Worm (Caenorhabditis elegans): Measurements from ENCODE around the gene hot-8.

The hot-8 gene

ce11 chrX:1179984-1180383 is at the start of gene hot-8:
hot-8 (plus strand) TSS chrX:1180284.
- TF ChIP-seq him-1 (tag; optimal IDR thresholded peaks at IDR 0.05) (no peak), dao-5 (tag; optimal IDR thresholded peaks at IDR 0.05) (no peak), W03F9.2 (tag; optimal IDR thresholded peaks at IDR 0.05) (no peak)

ce11 chrX:1141617-1142016 is 38.5 kb upstream of the hot-8 start:
- TF ChIP-seq dao-5 (tag; optimal IDR thresholded peaks at IDR 0.05) (no peak), him-1 (tag; optimal IDR thresholded peaks at IDR 0.05) (no peak), W03F9.2 (tag; optimal IDR thresholded peaks at IDR 0.05) (no peak)

DNA sequence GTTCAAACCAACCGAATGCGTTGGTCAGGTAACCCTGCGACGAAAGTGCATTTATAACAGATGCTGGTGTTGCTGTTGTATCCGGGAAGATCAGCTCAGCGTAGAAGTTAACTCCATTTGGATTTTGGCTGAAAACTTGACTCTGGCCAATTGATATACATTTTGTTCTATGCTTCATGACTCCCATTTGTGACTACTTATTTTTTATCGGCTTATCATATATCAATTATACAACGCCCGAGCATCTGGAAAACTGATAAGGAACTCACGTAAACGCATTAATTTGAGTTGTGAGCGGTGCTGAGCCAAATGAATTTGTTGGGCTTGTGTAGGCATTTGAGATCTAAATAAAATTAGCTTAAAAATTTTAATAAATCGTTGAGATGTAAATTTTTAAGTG is 32.7 kb upstream of the hot-8 start:
- no peak for TF ChIP-seq him-1 (tag; optimal IDR thresholded peaks at IDR 0.05)
- TF ChIP-seq W03F9.2 (tag; optimal IDR thresholded peaks at IDR 0.05) = no peak
- no peak for TF ChIP-seq dao-5 (tag; optimal IDR thresholded peaks at IDR 0.05)

- TF ChIP-seq him-1 (tag; optimal IDR thresholded peaks at IDR 0.05) = no peak
Measured at ce11 chrX:1148438-1148837, 31.6 kb upstream of the hot-8 start, which contains the start of the genes R193.2 and R193.6. R193.2 (minus strand) TSS chrX:1148585. R193.6 (plus strand) TSS chrX:1148787.

DNA sequence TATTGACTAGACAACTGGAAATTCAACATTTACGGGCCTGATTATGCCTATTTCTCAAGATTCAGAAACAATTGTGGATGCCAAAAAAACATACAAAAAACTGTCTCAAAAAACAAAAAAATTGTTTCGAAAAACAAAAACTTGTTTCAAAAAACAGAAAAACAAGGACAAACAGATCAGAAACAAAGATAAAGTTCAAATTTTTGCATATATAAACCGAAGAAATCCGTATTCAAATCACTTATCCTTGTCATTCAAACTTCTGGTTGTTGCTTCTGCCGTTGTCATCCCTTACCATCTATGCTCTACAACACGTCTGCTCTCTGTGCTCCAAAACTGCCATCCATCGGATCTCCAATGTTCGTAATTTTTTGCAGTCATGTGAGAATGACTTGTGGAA is 25.4 kb upstream of the hot-8 start, which contains the start of gene R193.1:
TSS of gene R193.1 (plus strand) at position 301 of the 400 bp plus-strand sequence.
- TF ChIP-seq dao-5 (tag; optimal IDR thresholded peaks at IDR 0.05) (no peak), W03F9.2 (tag; optimal IDR thresholded peaks at IDR 0.05) (no peak), him-1 (tag; optimal IDR thresholded peaks at IDR 0.05) (no peak)

- TF ChIP-seq him-1 (tag; optimal IDR thresholded peaks at IDR 0.05) = no peak
- no peak for TF ChIP-seq W03F9.2 (tag; optimal IDR thresholded peaks at IDR 0.05)
- no peak for TF ChIP-seq dao-5 (tag; optimal IDR thresholded peaks at IDR 0.05)
Measured at ce11 chrX:1162019-1162418, 18.1 kb upstream of the hot-8 start, which contains the start of gene tmc-1. tmc-1 (plus strand) TSS chrX:1162207.

- no peak for TF ChIP-seq dao-5 (tag; optimal IDR thresholded peaks at IDR 0.05)
- TF ChIP-seq W03F9.2 (tag; optimal IDR thresholded peaks at IDR 0.05) = no peak
- no peak for TF ChIP-seq him-1 (tag; optimal IDR thresholded peaks at IDR 0.05)
Measured at ce11 chrX:1167234-1167633, 12.8 kb upstream of the hot-8 start.

DNA sequence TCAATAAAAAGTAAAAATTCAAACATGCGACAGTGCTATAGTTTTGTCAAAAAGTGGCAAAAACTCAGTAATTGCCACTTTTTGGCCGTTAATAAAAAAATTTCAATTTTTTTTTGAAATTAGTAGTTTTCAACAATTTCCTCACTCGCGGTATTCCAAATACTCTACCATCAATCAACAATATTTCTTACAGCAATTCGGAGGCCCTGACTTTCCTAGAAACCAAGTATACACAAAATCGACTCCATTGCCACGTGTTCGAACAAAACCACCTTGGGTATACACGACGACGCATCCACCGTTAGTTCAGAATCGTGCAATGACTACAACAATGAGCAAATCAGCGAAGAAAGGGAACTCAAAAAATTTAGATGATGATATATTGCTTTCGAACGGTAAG is 8.5 kb upstream of the hot-8 start:
- no peak for TF ChIP-seq W03F9.2 (tag; optimal IDR thresholded peaks at IDR 0.05)
- no peak for TF ChIP-seq him-1 (tag; optimal IDR thresholded peaks at IDR 0.05)
- no peak for TF ChIP-seq dao-5 (tag; optimal IDR thresholded peaks at IDR 0.05)

- TF ChIP-seq him-1 (tag; optimal IDR thresholded peaks at IDR 0.05) = no peak
- TF ChIP-seq W03F9.2 (tag; optimal IDR thresholded peaks at IDR 0.05) = no peak
- no peak for TF ChIP-seq dao-5 (tag; optimal IDR thresholded peaks at IDR 0.05)
Measured at ce11 chrX:1172024-1172423, 8.1 kb upstream of the hot-8 start.

ce11 chrX:1181271-1181958 is 1.3 kb downstream of the hot-8 start:
- TF ChIP-seq W03F9.2 (tag; optimal IDR thresholded peaks at IDR 0.05) (no peak), dao-5 (tag; optimal IDR thresholded peaks at IDR 0.05) (no peak)

DNA sequence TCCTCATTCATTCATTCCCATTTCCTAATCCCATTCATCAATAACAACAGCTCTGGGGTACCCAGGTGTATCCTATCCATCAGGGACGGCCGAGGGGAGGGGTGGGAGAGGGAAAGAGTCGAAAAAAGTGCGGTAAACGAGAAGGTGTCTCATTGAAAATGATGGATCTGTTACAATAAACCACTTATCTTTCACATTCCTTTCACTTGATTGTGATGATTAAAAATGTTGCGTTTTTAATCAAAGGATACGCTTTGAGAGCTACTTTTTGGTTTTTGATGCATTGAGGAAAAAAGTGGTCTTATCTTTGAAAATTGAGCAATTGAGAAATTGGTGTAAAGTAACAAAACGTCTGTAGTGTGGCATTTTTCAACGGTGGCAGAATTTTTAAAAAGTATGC is 3.2 kb downstream of the hot-8 start:
- TF ChIP-seq W03F9.2 (tag; optimal IDR thresholded peaks at IDR 0.05) (no peak), dao-5 (tag; optimal IDR thresholded peaks at IDR 0.05) (no peak), him-1 (tag; optimal IDR thresholded peaks at IDR 0.05) (no peak)

ce11 chrX:1183985-1184384 is 3.9 kb downstream of the hot-8 start:
- TF ChIP-seq W03F9.2 (tag; optimal IDR thresholded peaks at IDR 0.05) (no peak), dao-5 (tag; optimal IDR thresholded peaks at IDR 0.05) (no peak), him-1 (tag; optimal IDR thresholded peaks at IDR 0.05) (no peak)

DNA sequence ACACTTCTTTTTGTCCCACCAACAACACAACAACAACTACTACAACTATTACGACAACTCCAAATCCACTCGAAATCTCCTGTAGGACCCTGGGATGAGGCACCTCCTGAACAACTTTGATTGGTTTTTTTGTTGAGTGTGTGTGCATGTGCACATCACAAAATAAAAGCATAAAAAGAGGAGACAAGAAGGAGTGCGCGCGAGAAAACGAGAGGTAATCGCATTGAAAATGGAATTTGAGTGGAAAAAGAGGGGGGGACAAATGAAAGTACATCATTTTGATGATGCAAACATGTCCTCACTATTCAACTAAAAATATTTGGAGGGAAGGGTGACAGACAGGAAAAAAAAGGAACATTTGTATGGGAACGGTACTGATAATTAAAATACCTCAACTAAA is 5.4 kb downstream of the hot-8 start:
- TF ChIP-seq dao-5 (tag; optimal IDR thresholded peaks at IDR 0.05) (no peak), W03F9.2 (tag; optimal IDR thresholded peaks at IDR 0.05) (no peak), him-1 (tag; optimal IDR thresholded peaks at IDR 0.05) (no peak)

- no peak for TF ChIP-seq dao-5 (tag; optimal IDR thresholded peaks at IDR 0.05)
- TF ChIP-seq him-1 (tag; optimal IDR thresholded peaks at IDR 0.05) = no peak
- no peak for TF ChIP-seq W03F9.2 (tag; optimal IDR thresholded peaks at IDR 0.05)
Measured at ce11 chrX:1191582-1191981, 11.5 kb downstream of the hot-8 start, which contains the start of gene T13G4.4. T13G4.4 (minus strand) TSS chrX:1191678.

ce11 chrX:1192848-1193247 is 12.8 kb downstream of the hot-8 start, which contains the start of gene T13G4.1:
T13G4.1 (plus strand) TSS chrX:1193148.
- TF ChIP-seq him-1 (tag; optimal IDR thresholded peaks at IDR 0.05) (no peak), W03F9.2 (tag; optimal IDR thresholded peaks at IDR 0.05) (no peak), dao-5 (tag; optimal IDR thresholded peaks at IDR 0.05) (no peak)

Measured in whole organism, L4/young adult.